Worm (Caenorhabditis elegans): ENCODE results near the gene ubxn-4.

- no peak for TF ChIP-seq dao-5 (tag; optimal IDR thresholded peaks at IDR 0.05)
- TF ChIP-seq him-1 (tag; optimal IDR thresholded peaks at IDR 0.05) = no peak
- no peak for TF ChIP-seq W03F9.2 (tag; optimal IDR thresholded peaks at IDR 0.05)
Observed at ce11 chrIII:8416871-8417191, 11.5 kb upstream of the ubxn-4 start.

Data from whole organism, L4/young adult.